Worm (Caenorhabditis elegans): ENCODE data around the gene F40E12.1.

ce11 chrII:3583402-3583801, 34.2 kb upstream of the F40E12.1 start, which contains the start of gene srh-60:
- no peak for TF ChIP-seq skn-1 (tag; optimal IDR thresholded peaks at IDR 0.05)
- TF ChIP-seq ceh-8 (GFP tag; optimal IDR thresholded peaks at IDR 0.05), result no peak
- TF ChIP-seq unc-62 (GFP tag; optimal IDR thresholded peaks at IDR 0.05), result no peak
- no peak for TF ChIP-seq lin-15B (tag; optimal IDR thresholded peaks at IDR 0.05)
- no peak for TF ChIP-seq nhr-11 (tag; optimal IDR thresholded peaks at IDR 0.05)
- TF ChIP-seq elt-2 (tag; optimal IDR thresholded peaks at IDR 0.05), result no peak

All from whole organism, L1 larva.